Fruit fly (Drosophila melanogaster): ENCODE measurements around the gene CCT2.

Gene CCT2

DNA sequence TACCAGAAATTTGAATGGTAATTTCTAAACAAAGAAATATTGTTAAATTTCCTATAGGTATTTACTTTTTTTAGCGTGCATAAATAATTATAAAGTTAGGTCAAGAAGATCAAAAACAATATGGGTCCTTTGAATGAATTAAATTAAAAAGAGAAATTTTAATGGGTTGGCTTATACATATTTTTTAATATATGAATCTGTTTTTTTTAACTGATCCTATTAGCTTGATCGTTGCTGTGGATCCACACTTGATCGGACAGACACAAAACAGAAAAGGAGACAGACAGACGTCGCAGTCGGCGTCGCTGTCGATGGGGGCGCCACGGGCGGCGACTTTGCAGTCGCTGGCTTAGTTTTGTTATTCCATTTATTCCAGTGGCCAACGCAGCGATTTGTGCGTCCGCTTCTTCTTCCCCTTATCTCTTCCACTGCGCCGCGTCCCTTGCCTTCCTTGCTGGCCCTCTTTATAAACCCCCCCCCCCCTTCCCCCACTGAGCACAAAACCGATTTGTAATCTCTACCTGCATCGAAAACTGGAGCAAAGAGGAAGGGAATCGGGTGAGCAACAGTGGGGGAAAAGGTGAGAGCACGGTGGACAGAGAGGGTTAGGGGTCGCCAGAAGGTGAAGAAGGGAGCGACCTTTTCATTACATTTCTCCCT, 41.5 kb upstream of the CCT2 start (continued):
- TF ChIP-seq Atf6 (GFP tag; IDR thresholded peaks at IDR 0.05) (no peak), CG13296 (GFP tag; optimal IDR thresholded peaks at IDR 0.05) (peak; percentile 46), zf30C (GFP tag; optimal IDR thresholded peaks at IDR 0.05) (no peak), ac (GFP tag; optimal IDR thresholded peaks at IDR 0.05) (peak; percentile 29), CG18476 (GFP tag; optimal IDR thresholded peaks at IDR 0.05) (peak; percentile 39), CG30403 (GFP tag; optimal IDR thresholded peaks at IDR 0.05) (peak; percentile 75), Dip3 (GFP tag; optimal IDR thresholded peaks at IDR 0.05) (no peak), aop (GFP tag; IDR thresholded peaks at IDR 0.05) (no peak), CG31365 (tag; optimal IDR thresholded peaks at IDR 0.05) (no peak), ap (GFP tag; IDR thresholded peaks at IDR 0.05) (no peak; the same call in 1 of the 2 replicates), rib (GFP tag; IDR thresholded peaks at IDR 0.05) (0 out of 2 replicates have a peak, but pooled peaks have one; percentile 48), Antp (GFP tag; optimal IDR thresholded peaks at IDR 0.05) (peak; percentile 3), bcd (GFP tag; optimal IDR thresholded peaks at IDR 0.05) (peak; percentile 45), CG4328 (GFP tag; optimal IDR thresholded peaks at IDR 0.05) (no peak), CG16863 (GFP tag; optimal IDR thresholded peaks at IDR 0.05) (no peak), CG12744 (GFP tag; optimal IDR thresholded peaks at IDR 0.05) (no peak), Dfd (GFP tag; optimal IDR thresholded peaks at IDR 0.05) (no peak), Elba2 (GFP tag; optimal IDR thresholded peaks at IDR 0.05) (no peak), CG1024 (GFP tag; IDR thresholded peaks at IDR 0.05) (no peak), HmgZ (tag; optimal IDR thresholded peaks at IDR 0.05) (no peak), crol (GFP tag; IDR thresholded peaks at IDR 0.05) (peak; percentile 99), CG5245 (GFP tag; optimal IDR thresholded peaks at IDR 0.05) (peak; percentile 49), CG30431 (GFP tag; optimal IDR thresholded peaks at IDR 0.05) (no peak), ftz-f1 (GFP tag; optimal IDR thresholded peaks at IDR 0.05) (no peak), CG7556 (GFP tag; optimal IDR thresholded peaks at IDR 0.05) (peak; percentile 80), dm (GFP tag; optimal IDR thresholded peaks at IDR 0.05) (no peak), tup (GFP tag; optimal IDR thresholded peaks at IDR 0.05) (no peak), onecut (GFP tag; IDR thresholded peaks at IDR 0.05) (peak; percentile 49), CG6791 (GFP tag; IDR thresholded peaks at IDR 0.05; ENCODE audit: partially characterized antibody) (no peak), CG6654 (GFP tag; optimal IDR thresholded peaks at IDR 0.05) (peak; percentile 25), CG6813 (GFP tag; optimal IDR thresholded peaks at IDR 0.05) (peak; percentile 26), Fer3 (tag; optimal IDR thresholded peaks at IDR 0.05) (peak; percentile 32), NC2α (GFP tag; optimal IDR thresholded peaks at IDR 0.05) (no peak), CG1603 (tag; optimal IDR thresholded peaks at IDR 0.05) (no peak), CG31224 (GFP tag; IDR thresholded peaks at IDR 0.05) (no peak), Doc2 (GFP tag; IDR thresholded peaks at IDR 0.05) (no peak), Nf-YC (tag; optimal IDR thresholded peaks at IDR 0.05) (peak; percentile 55), Mrtf (GFP tag; IDR thresholded peaks at IDR 0.05) (no peak), D19A (tag; optimal IDR thresholded peaks at IDR 0.05) (peak; percentile 81), klu (GFP tag; IDR thresholded peaks at IDR 0.05) (no peak), grau (tag; optimal IDR thresholded peaks at IDR 0.05) (peak; percentile 79), CG16779 (GFP tag; IDR thresholded peaks at IDR 0.05) (no peak), Nf-YA (GFP tag; IDR thresholded peaks at IDR 0.05) (no peak), en (GFP tag; optimal IDR thresholded peaks at IDR 0.05) (no peak), Hmr (GFP tag; optimal IDR thresholded peaks at IDR 0.05) (no peak), Dll (GFP tag; IDR thresholded peaks at IDR 0.05; ENCODE audit: partially characterized antibody) (no peak), br (optimal IDR thresholded peaks at IDR 0.05) (no peak), zfh1 (GFP tag; IDR thresholded peaks at IDR 0.05) (no peak; the same call in 2 of the 3 replicates), usp (GFP tag; optimal IDR thresholded peaks at IDR 0.05) (no peak), ato (GFP tag; IDR thresholded peaks at IDR 0.05; ENCODE audit: partially characterized antibody) (no peak), CG10431 (GFP tag; optimal IDR thresholded peaks at IDR 0.05) (peak; percentile 30), croc (GFP tag; conservative IDR thresholded peaks at IDR 0.05) (peak; percentile 60; the same call in 2 of the 3 replicates)
